Fruit fly (Drosophila melanogaster) whole organism, embryonic: ENCODE measurements around the gene CG10116.

Experiments
- Antp ChIP-seq: fragments of 200-800 bp; sonication (Bioruptor generic); optimal IDR thresholded peaks from 3 replicates; lab custom pipeline; 2016; ENCODE audit warnings: missing biosample characterization, missing genetic modification characterization
- CG10654 ChIP-seq: fragments of 200-800 bp; sonication (Bioruptor generic); optimal IDR thresholded peaks from 2 replicates; lab custom pipeline; 2016; ENCODE audit warnings: missing biosample characterization, missing genetic modification characterization
- CG10979 ChIP-seq: fragments of 200-800 bp; sonication (Bioruptor generic); optimal IDR thresholded peaks from 2 replicates; lab custom pipeline; 2018; ENCODE audit warnings: missing biosample characterization, mild to moderate bottlenecking, missing genetic modification characterization, moderate library complexity
- CG13424 ChIP-seq: fragments of 200-800 bp; sonication (Bioruptor generic); optimal IDR thresholded peaks from 2 replicates; lab custom pipeline; 2019; ENCODE audit warnings: missing biosample characterization, mild to moderate bottlenecking, missing genetic modification characterization, moderate library complexity
- CG17359 ChIP-seq: fragments of 200-800 bp; sonication (Bioruptor generic); optimal IDR thresholded peaks from 3 replicates; lab custom pipeline; 2018; ENCODE audit warnings: missing biosample characterization, mild to moderate bottlenecking, missing genetic modification characterization, moderate library complexity
- CG1832 ChIP-seq: fragments of 200-800 bp; sonication (Bioruptor generic); optimal IDR thresholded peaks from 2 replicates; lab custom pipeline; 2017; ENCODE audit warnings: missing biosample characterization, mild to moderate bottlenecking, missing genetic modification characterization, inconsistent platforms
- CG2678 ChIP-seq: fragments of 200-800 bp; sonication (Bioruptor generic); optimal IDR thresholded peaks from 3 replicates; lab custom pipeline; 2019; ENCODE audit warnings: missing biosample characterization, mild to moderate bottlenecking, missing genetic modification characterization, moderate library complexity
- CG2875 ChIP-seq: fragments of 200-800 bp; sonication (Bioruptor generic); optimal IDR thresholded peaks from 2 replicates; lab custom pipeline; 2017; ENCODE audit warnings: missing biosample characterization, mild to moderate bottlenecking, missing genetic modification characterization, missing genetic modification reagents
- CG31365 ChIP-seq: fragments of 200-800 bp; sonication (Bioruptor generic); optimal IDR thresholded peaks from 2 replicates; lab custom pipeline; 2018; ENCODE audit warnings: missing biosample characterization, mild to moderate bottlenecking, missing genetic modification characterization
- CG34422 ChIP-seq: fragments of 200-800 bp; sonication (Bioruptor generic); IDR thresholded peaks from 3 replicates; pipeline ENCODE4 v1.3.6; 2022; ENCODE audit warnings: missing biosample characterization, missing genetic modification characterization
- CG4730 ChIP-seq: fragments of 200-800 bp; sonication (Bioruptor generic); IDR thresholded peaks from 2 replicates; pipeline ENCODE4 v1.3.6; 2022; ENCODE audit warnings: missing biosample characterization, missing genetic modification characterization
- CG6765 ChIP-seq: fragments of 200-800 bp; sonication (Bioruptor generic); optimal IDR thresholded peaks from 3 replicates; lab custom pipeline; 2017; ENCODE audit warnings: missing biosample characterization, mild to moderate bottlenecking, missing genetic modification characterization
- CG8290 ChIP-seq, 3 experiments: fragments of 200-800 bp; sonication (Bioruptor generic); optimal IDR thresholded peaks; 2 replicates each; lab custom pipeline; 2016 to 2019; ENCODE audit warnings: missing biosample characterization in 3 of 3, missing genetic modification characterization in 3 of 3, mild to moderate bottlenecking in 2 of 3, moderate library complexity in 1 of 3
- CG9876 ChIP-seq: fragments of 200-800 bp; sonication (Bioruptor generic); optimal IDR thresholded peaks from 2 replicates; lab custom pipeline; 2016; ENCODE audit warnings: missing biosample characterization, missing genetic modification characterization
- Dbx ChIP-seq: fragments of 200-800 bp; sonication (Bioruptor generic); IDR thresholded peaks from 3 replicates; pipeline ENCODE4 v1.3.6; 2022; ENCODE audit warnings: missing biosample characterization, missing genetic modification characterization
- Dll ChIP-seq: fragments of 200-800 bp; sonication (Bioruptor generic); IDR thresholded peaks from 4 replicates; pipeline ENCODE4 v1.3.6; 2022; ENCODE audit warnings: missing biosample characterization, missing genetic modification characterization; ENCODE audit not compliant: partially characterized antibody
- Doc2 ChIP-seq: fragments of 200-800 bp; sonication (Bioruptor generic); IDR thresholded peaks from 2 replicates; pipeline ENCODE4 v1.3.6; 2022; ENCODE audit warnings: missing biosample characterization, missing genetic modification characterization
- Ets65A ChIP-seq: fragments of 200-800 bp; sonication (Bioruptor generic); peaks from one replicate; lab custom pipeline; 2016; ENCODE audit warnings: missing biosample characterization, missing genetic modification characterization
- HLH3B ChIP-seq: fragments of 200-800 bp; sonication (Bioruptor generic); IDR thresholded peaks from 2 replicates; pipeline ENCODE4 v1.3.6; 2022; ENCODE audit warnings: missing biosample characterization, missing genetic modification characterization
- Hr3 ChIP-seq: fragments of 200-800 bp; sonication (Bioruptor generic); optimal IDR thresholded peaks from 3 replicates; lab custom pipeline; 2016; ENCODE audit warnings: missing biosample characterization, missing genetic modification characterization
- Mad ChIP-seq: fragments of 200-800 bp; sonication (Bioruptor generic); optimal IDR thresholded peaks from 2 replicates; lab custom pipeline; 2016; ENCODE audit warnings: missing biosample characterization, missing genetic modification characterization
- Oaz ChIP-seq: fragments of 200-800 bp; sonication (Bioruptor generic); IDR thresholded peaks from 2 replicates; pipeline ENCODE4 v1.3.6; 2022; ENCODE audit warnings: missing biosample characterization, missing genetic modification characterization
- Oli ChIP-seq: fragments of 200-800 bp; sonication (Bioruptor generic); optimal IDR thresholded peaks from 2 replicates; lab custom pipeline; 2018; ENCODE audit warnings: missing biosample characterization, mild to moderate bottlenecking, missing genetic modification characterization, moderate library complexity
- PHDP ChIP-seq: fragments of 200-800 bp; sonication (Bioruptor generic); optimal IDR thresholded peaks from 3 replicates; lab custom pipeline; 2018; ENCODE audit warnings: missing biosample characterization, mild to moderate bottlenecking, missing genetic modification characterization, moderate library complexity
- Pdp1 ChIP-seq, 2 experiments: fragments of 200-800 bp; sonication (Bioruptor generic); optimal IDR thresholded peaks; 3 replicates each; lab custom pipeline; 2016; ENCODE audit warnings: missing biosample characterization in 2 of 2, missing genetic modification characterization in 2 of 2, mild to moderate bottlenecking in 1 of 2, moderate library complexity in 1 of 2
- Rx ChIP-seq: fragments of 200-800 bp; sonication (Bioruptor generic); IDR thresholded peaks from 2 replicates; pipeline ENCODE4 v1.3.6; 2022; ENCODE audit warnings: missing biosample characterization, missing genetic modification characterization
- Sry-δ ChIP-seq: fragments of 200-800 bp; sonication (Bioruptor generic); optimal IDR thresholded peaks from 2 replicates; lab custom pipeline; 2016; ENCODE audit warnings: missing biosample characterization, missing genetic modification characterization
- Tbp ChIP-seq: fragments of >200 bp; optimal IDR thresholded peaks from 2 replicates; lab custom pipeline; 2018; ENCODE audit warnings: missing biosample characterization, missing genetic modification characterization
- abd-A ChIP-seq: fragments of 200-800 bp; sonication (Bioruptor generic); optimal IDR thresholded peaks from 3 replicates; lab custom pipeline; 2019; ENCODE audit warnings: missing biosample characterization, mild to moderate bottlenecking, missing genetic modification characterization, moderate library complexity
- amos ChIP-seq: fragments of 200-800 bp; sonication (Bioruptor generic); IDR thresholded peaks from 2 replicates; pipeline ENCODE4 v1.3.6; 2022; ENCODE audit warnings: missing biosample characterization, missing genetic modification characterization; ENCODE audit not compliant: partially characterized antibody
- ap ChIP-seq: fragments of 200-800 bp; sonication (Bioruptor generic); IDR thresholded peaks from 2 replicates; pipeline ENCODE4 v1.3.6; 2022; ENCODE audit warnings: missing biosample characterization, missing genetic modification characterization
- bab2 ChIP-seq: fragments of 200-800 bp; sonication (Bioruptor generic); optimal IDR thresholded peaks from 2 replicates; lab custom pipeline; 2016; ENCODE audit warnings: missing biosample characterization, missing genetic modification characterization
- chif ChIP-seq, 2 experiments: fragments of 200-800 bp; sonication (Bioruptor generic); optimal IDR thresholded peaks; 3 replicates each; lab custom pipeline; 2016; ENCODE audit warnings: missing biosample characterization in 2 of 2, missing genetic modification characterization in 2 of 2
- corto ChIP-seq: fragments of 200-800 bp; sonication (Bioruptor generic); optimal IDR thresholded peaks from 2 replicates; lab custom pipeline; 2016; ENCODE audit warnings: missing biosample characterization, mild to moderate bottlenecking, missing genetic modification characterization, moderate library complexity
- dmrt11E ChIP-seq: fragments of 200-800 bp; sonication (Bioruptor generic); optimal IDR thresholded peaks from 3 replicates; lab custom pipeline; 2018; ENCODE audit warnings: missing biosample characterization, mild to moderate bottlenecking, missing genetic modification characterization, moderate library complexity
- fd64A ChIP-seq: fragments of 200-800 bp; sonication (Bioruptor generic); optimal IDR thresholded peaks from 3 replicates; lab custom pipeline; 2018; ENCODE audit warnings: missing biosample characterization, mild to moderate bottlenecking, missing genetic modification characterization
- gfzf ChIP-seq: fragments of 200-800 bp; sonication (Bioruptor generic); optimal IDR thresholded peaks from 2 replicates; lab custom pipeline; 2016; ENCODE audit warnings: missing biosample characterization, mild to moderate bottlenecking, missing genetic modification characterization, moderate library complexity
- insv ChIP-seq, 2 experiments: fragments of 200-800 bp; sonication (Bioruptor generic); optimal IDR thresholded peaks; 3 replicates each; lab custom pipeline; 2016 to 2018; ENCODE audit warnings: missing biosample characterization in 2 of 2, missing genetic modification characterization in 2 of 2
- jing ChIP-seq: fragments of 200-800 bp; sonication (Bioruptor generic); optimal IDR thresholded peaks from 2 replicates; lab custom pipeline; 2018; ENCODE audit warnings: missing biosample characterization, mild to moderate bottlenecking, missing genetic modification characterization
- lilli ChIP-seq: fragments of 200-800 bp; sonication (Bioruptor generic); optimal IDR thresholded peaks from 3 replicates; lab custom pipeline; 2016; ENCODE audit warnings: missing biosample characterization, missing genetic modification characterization
- mam ChIP-seq: fragments of 200-800 bp; sonication (Bioruptor generic); optimal IDR thresholded peaks from 3 replicates; lab custom pipeline; 2016; ENCODE audit warnings: missing biosample characterization, missing genetic modification characterization
- nerfin-2 ChIP-seq: fragments of 200-800 bp; sonication (Bioruptor generic); IDR thresholded peaks from 2 replicates; pipeline ENCODE4 v1.3.6; 2022; ENCODE audit warnings: missing biosample characterization, missing genetic modification characterization; ENCODE audit not compliant: partially characterized antibody
- nmo ChIP-seq: fragments of 200-800 bp; sonication (Bioruptor generic); optimal IDR thresholded peaks from 2 replicates; lab custom pipeline; 2018; ENCODE audit warnings: missing biosample characterization, mild to moderate bottlenecking, missing genetic modification characterization, moderate library complexity
- org-1 ChIP-seq: fragments of 200-800 bp; sonication (Bioruptor generic); optimal IDR thresholded peaks from 2 replicates; lab custom pipeline; 2017; ENCODE audit warnings: missing biosample characterization, missing genetic modification characterization
- pum ChIP-seq: fragments of 200-800 bp; sonication (Bioruptor generic); optimal IDR thresholded peaks from 2 replicates; lab custom pipeline; 2016; ENCODE audit warnings: missing biosample characterization, missing genetic modification characterization
- sens ChIP-seq: fragments of 200-800 bp; sonication (Bioruptor generic); peaks from one replicate; lab custom pipeline; 2016; ENCODE audit warnings: missing biosample characterization, missing genetic modification characterization
- so ChIP-seq: fragments of 200-800 bp; sonication (Bioruptor generic); IDR thresholded peaks from 3 replicates; pipeline ENCODE4 v1.3.6; 2022; ENCODE audit warnings: missing biosample characterization, missing genetic modification characterization
- toy ChIP-seq: fragments of 200-800 bp; sonication (Bioruptor generic); IDR thresholded peaks from 2 replicates; pipeline ENCODE4 v1.3.6; 2022; ENCODE audit warnings: missing biosample characterization, missing genetic modification characterization
- tx ChIP-seq: fragments of 200-800 bp; sonication (Bioruptor generic); optimal IDR thresholded peaks from 2 replicates; lab custom pipeline; 2016; ENCODE audit warnings: missing biosample characterization, missing genetic modification characterization
- zen ChIP-seq: fragments of 200-800 bp; sonication (Bioruptor generic); optimal IDR thresholded peaks from 3 replicates; lab custom pipeline; 2018; ENCODE audit warnings: missing biosample characterization, mild to moderate bottlenecking, missing genetic modification characterization, moderate library complexity

CG10116 gene

dm6 chr3L:13412200-13412885 is 44.7 kb downstream of the CG10116 start, which contains the start of the genes CG10222 and flr (continued):
- TF ChIP-seq amos (GFP tag; lab: Robert Waterston, UW) (peak; percentile 68), Antp (no peak), fd64A (GFP tag; lab: Kevin White, UChicago) (no peak), ap (no peak), CG10654 (GFP tag; lab: Kevin White, UChicago) (no peak), so (GFP tag; lab: Robert Waterston, UW) (no peak), Ets65A (no peak), org-1 (GFP tag; lab: Kevin White, UChicago) (no peak), Pdp1 (GFP tag; optimal IDR thresholded peaks at IDR 0.05; lab: Kevin White, UChicago) (no peak), CG1832 (GFP tag; lab: Kevin White, UChicago) (no peak), Oli (tag; lab: Kevin White, UChicago) (no peak), CG8290 (GFP tag; optimal IDR thresholded peaks at IDR 0.05; lab: Kevin White, UChicago) (peak; percentile 29), CG8290 (tag; optimal IDR thresholded peaks at IDR 0.05; lab: Kevin White, UChicago) (no peak), Dll (peak; percentile 85), Dbx (peak; percentile 42; the same call in 1 of the 3 replicates), corto (GFP tag; lab: Kevin White, UChicago) (no peak), CG34422 (GFP tag; lab: Robert Waterston, UW) (no peak), gfzf (GFP tag; lab: Kevin White, UChicago) (peak; percentile 10), lilli (GFP tag; lab: Kevin White, UChicago) (peak; percentile 34), tx (no peak), sens (no peak), CG2875 (GFP tag; lab: Kevin White, UChicago) (no peak), CG10979 (tag; lab: Kevin White, UChicago) (no peak), CG17359 (tag; lab: Kevin White, UChicago) (no peak), Oaz (no peak), zen (tag; lab: Kevin White, UChicago) (peak; percentile 10), Rx (GFP tag; lab: Robert Waterston, UW) (no peak), pum (GFP tag; lab: Kevin White, UChicago) (no peak), abd-A (tag; lab: Kevin White, UChicago) (no peak), Tbp (GFP tag; lab: Kevin White, UChicago) (no peak)

dm6 chr3L:13410999-13411398 is 46.0 kb downstream of the CG10116 start:
- TF ChIP-seq HLH3B (GFP tag; lab: Robert Waterston, UW) (peak; percentile 13; the same call in 1 of the 2 replicates), Doc2 (no peak), insv (GFP tag; optimal IDR thresholded peaks at IDR 0.05; lab: Kevin White, UChicago) (peak in 1 of 2 experiments; percentile 99), gfzf (GFP tag; lab: Kevin White, UChicago) (peak; percentile 7), CG2678 (tag; lab: Kevin White, UChicago) (no peak), jing (GFP tag; lab: Kevin White, UChicago) (peak; percentile 6), chif (GFP tag; optimal IDR thresholded peaks at IDR 0.05; lab: Kevin White, UChicago) (peak in 1 of 2 experiments; percentile 66), PHDP (tag; lab: Kevin White, UChicago) (peak; percentile 13), nerfin-2 (no peak), dmrt11E (tag; lab: Kevin White, UChicago) (peak; percentile 19), CG13424 (tag; lab: Kevin White, UChicago) (peak; percentile 7), Hr3 (GFP tag; lab: Kevin White, UChicago) (peak; percentile 33), CG4730 (GFP tag; lab: Robert Waterston, UW) (no peak), toy (GFP tag; lab: Robert Waterston, UW) (no peak), lilli (GFP tag; lab: Kevin White, UChicago) (peak; percentile 39), CG6765 (no peak), CG9876 (GFP tag; lab: Kevin White, UChicago) (peak; percentile 24), Sry-δ (GFP tag; lab: Kevin White, UChicago) (peak; percentile 7), nmo (peak; percentile 58), bab2 (GFP tag; lab: Kevin White, UChicago) (peak; percentile 11), mam (GFP tag; lab: Kevin White, UChicago) (peak; percentile 43), Mad (GFP tag; lab: Kevin White, UChicago) (peak; percentile 14), CG31365 (tag; lab: Kevin White, UChicago) (no peak)
